Worm (Caenorhabditis elegans) whole organism, L3 larva: ENCODE results near the gene mig-6.

Experiments
- R02D3.7 ChIP-seq: fragments of 150-350 bp; optimal IDR thresholded peaks from 2 replicates; lab custom pipeline; 2014; ENCODE audit warnings: missing biosample characterization, missing genetic modification characterization
- aly-2 ChIP-seq: fragments of 150-350 bp; optimal IDR thresholded peaks from 2 replicates; lab custom pipeline; 2014; ENCODE audit warnings: missing biosample characterization, missing genetic modification characterization
- elt-2 ChIP-seq: sonication (generic microtip); optimal IDR thresholded peaks from 2 replicates; lab custom pipeline; 2016; ENCODE audit warnings: missing genetic modification reagents, mild to moderate bottlenecking, missing genetic modification characterization, missing compliant biosample characterization
- fos-1 ChIP-seq: fragments of 150-350 bp; optimal IDR thresholded peaks from 2 replicates; lab custom pipeline; 2014; ENCODE audit warnings: missing biosample characterization, missing genetic modification characterization
- hmg-11 ChIP-seq: sonication (generic microtip); optimal IDR thresholded peaks from 2 replicates; lab custom pipeline; 2016; ENCODE audit warnings: missing genetic modification characterization, missing compliant biosample characterization
- lin-15B ChIP-seq: fragments of 150-350 bp; optimal IDR thresholded peaks from 2 replicates; lab custom pipeline; 2014; ENCODE audit warnings: missing biosample characterization, missing genetic modification characterization
- nfya-1 ChIP-seq: sonication (generic microtip); optimal IDR thresholded peaks from 2 replicates; lab custom pipeline; 2017; ENCODE audit warnings: missing genetic modification characterization, mild to moderate bottlenecking, missing compliant biosample characterization, antibody characterized with exemption, moderate library complexity; ENCODE audit not compliant: insufficient read depth
- nhr-77 ChIP-seq: fragments of 150-350 bp; optimal IDR thresholded peaks from 2 replicates; lab custom pipeline; 2014; ENCODE audit warnings: missing biosample characterization, missing genetic modification characterization
- pqm-1 ChIP-seq: fragments of 150-350 bp; optimal IDR thresholded peaks from 2 replicates; lab custom pipeline; 2017; ENCODE audit warnings: missing biosample characterization, missing genetic modification characterization, inconsistent platforms
- skn-1 ChIP-seq: fragments of 150-350 bp; optimal IDR thresholded peaks from 2 replicates; lab custom pipeline; 2014; ENCODE audit warnings: missing biosample characterization, missing genetic modification characterization
- snpc-4 ChIP-seq: fragments of 150-350 bp; optimal IDR thresholded peaks from 2 replicates; lab custom pipeline; 2014; ENCODE audit warnings: missing biosample characterization, missing genetic modification characterization
- ztf-4 ChIP-seq: fragments of 150-350 bp; optimal IDR thresholded peaks from 2 replicates; lab custom pipeline; 2014; ENCODE audit warnings: missing biosample characterization, missing genetic modification characterization

DNA sequence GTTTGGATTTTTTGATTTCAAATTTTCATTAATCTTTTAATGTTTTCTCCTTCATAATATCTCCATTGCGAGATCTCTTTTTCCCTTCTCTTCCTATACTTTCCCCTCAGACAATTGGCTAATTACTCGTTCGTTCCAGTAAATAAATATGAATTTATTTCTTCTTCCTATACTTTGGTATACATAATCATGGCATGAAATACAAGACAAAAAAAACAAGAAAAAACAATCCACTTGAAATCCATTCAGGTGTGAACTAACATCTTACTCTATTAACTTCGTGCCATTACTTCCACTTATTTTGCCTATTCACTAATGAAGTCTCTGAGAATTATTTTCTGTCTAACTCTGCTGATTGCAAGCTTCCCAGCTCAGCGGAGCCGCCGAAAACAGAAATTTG is 15.2 kb downstream of the mig-6 start, which contains the start of gene grd-8:
- no peak for TF ChIP-seq snpc-4 (tag; lab: Kevin White, UChicago)
- no peak for TF ChIP-seq hmg-11 (tag; lab: Kevin White, UChicago)
- TF ChIP-seq aly-2 (tag; lab: Kevin White, UChicago): no peak
- no peak for TF ChIP-seq elt-2 (tag; lab: Kevin White, UChicago)
- TF ChIP-seq skn-1 (tag; lab: Kevin White, UChicago): no peak
- no peak for TF ChIP-seq nfya-1 (tag; lab: Kevin White, UChicago)
- no peak for TF ChIP-seq pqm-1 (tag; lab: Kevin White, UChicago)
- no peak for TF ChIP-seq nhr-77
- no peak for TF ChIP-seq lin-15B (tag; lab: Kevin White, UChicago)
- no peak for TF ChIP-seq R02D3.7 (tag; lab: Kevin White, UChicago)
- no peak for TF ChIP-seq ztf-4 (tag; lab: Kevin White, UChicago)
- no peak for TF ChIP-seq fos-1 (tag; lab: Kevin White, UChicago)
